Worm (Caenorhabditis elegans): ENCODE data around the gene K02A6.3.

The K02A6.3 gene

ce11 chrX:8238639-8239055, 6.9 kb upstream of the K02A6.3 start (continued):
- TF ChIP-seq sox-4 (tag; optimal IDR thresholded peaks at IDR 0.05), result no peak
- TF ChIP-seq F16B12.6 (tag; optimal IDR thresholded peaks at IDR 0.05), result no peak
- peak; percentile 17 to 57 for TF ChIP-seq lsy-2 (tag; optimal IDR thresholded peaks at IDR 0.05)
- TF ChIP-seq isw-1 (GFP tag; IDR thresholded peaks at IDR 0.05), result no peak
- peak; percentile 54 for TF ChIP-seq nhr-47 (tag; optimal IDR thresholded peaks at IDR 0.05)
- TF ChIP-seq ces-1 (GFP tag; optimal IDR thresholded peaks at IDR 0.05), result no peak
- peak; percentile 85 for TF ChIP-seq nhr-20 (tag; optimal IDR thresholded peaks at IDR 0.05)
- TF ChIP-seq mef-2 (tag; optimal IDR thresholded peaks at IDR 0.05), result no peak
- no peak for TF ChIP-seq aly-2 (tag; optimal IDR thresholded peaks at IDR 0.05)
- no peak for TF ChIP-seq fkh-8 (tag; optimal IDR thresholded peaks at IDR 0.05)
- no peak for TF ChIP-seq hlh-17 (GFP tag; optimal IDR thresholded peaks at IDR 0.05; ENCODE audit: borderline replicate concordance)
- TF ChIP-seq ceh-90 (tag; optimal IDR thresholded peaks at IDR 0.05), result no peak
- no peak for TF ChIP-seq nhr-11 (tag; optimal IDR thresholded peaks at IDR 0.05)
- no peak for TF ChIP-seq ceh-8 (GFP tag; optimal IDR thresholded peaks at IDR 0.05)
- TF ChIP-seq hlh-4 (tag; optimal IDR thresholded peaks at IDR 0.05), result no peak
- peak; percentile 91 for TF ChIP-seq grh-1 (GFP tag; IDR thresholded peaks at IDR 0.05)
- no peak for TF ChIP-seq Y116A8C.19 (tag; optimal IDR thresholded peaks at IDR 0.05; ENCODE audit: borderline replicate concordance)
- peak; percentile 38 for TF ChIP-seq tlp-1 (tag; optimal IDR thresholded peaks at IDR 0.05)
- TF ChIP-seq pax-3 (tag; optimal IDR thresholded peaks at IDR 0.05), result no peak
- no peak for TF ChIP-seq swsn-7 (tag; optimal IDR thresholded peaks at IDR 0.05)
- no peak for TF ChIP-seq rnt-1 (tag; optimal IDR thresholded peaks at IDR 0.05)
- no peak for TF ChIP-seq nhr-84 (tag; optimal IDR thresholded peaks at IDR 0.05)
- no peak for TF ChIP-seq egl-27 (tag; optimal IDR thresholded peaks at IDR 0.05)
- peak; percentile 65 for TF ChIP-seq tbx-2 (tag; optimal IDR thresholded peaks at IDR 0.05)
- TF ChIP-seq ztf-11 (tag; optimal IDR thresholded peaks at IDR 0.05), result no peak
- peak; percentile 7 for TF ChIP-seq lin-13 (GFP tag; optimal IDR thresholded peaks at IDR 0.05)
- TF ChIP-seq nhr-76 (tag; optimal IDR thresholded peaks at IDR 0.05), result no peak
- no peak for TF ChIP-seq ama-1 (optimal IDR thresholded peaks at IDR 0.05)
- no peak for TF ChIP-seq xbp-1 (tag; optimal IDR thresholded peaks at IDR 0.05)
- TF ChIP-seq C04F5.9 (tag; optimal IDR thresholded peaks at IDR 0.05), result no peak
- TF ChIP-seq lin-15B (tag; optimal IDR thresholded peaks at IDR 0.05), result no peak
- TF ChIP-seq vab-15 (tag; optimal IDR thresholded peaks at IDR 0.05), result peak; percentile 66

DNA sequence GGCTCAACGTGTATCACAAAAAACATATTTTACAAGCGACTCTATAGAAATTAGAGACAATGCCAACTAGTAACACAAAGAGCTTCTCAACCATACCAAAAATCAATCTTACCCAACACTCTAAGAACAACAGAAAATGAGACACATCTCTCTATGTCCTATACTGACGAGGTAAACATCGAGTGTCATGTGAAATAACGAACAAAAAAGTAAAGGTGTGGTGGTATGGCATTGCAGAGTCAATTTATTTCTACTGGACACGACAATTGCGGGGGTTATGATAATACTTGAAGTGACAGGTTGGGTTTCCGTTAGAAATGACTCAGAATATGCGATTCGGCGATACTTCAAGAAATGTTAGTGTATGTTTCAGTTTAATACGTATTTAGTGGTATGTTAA, 4.8 kb upstream of the K02A6.3 start:
- TF ChIP-seq lin-35 (GFP tag; optimal IDR thresholded peaks at IDR 0.05) (peak in 1 of 2 experiments; percentile 43), nhr-12 (tag; optimal IDR thresholded peaks at IDR 0.05) (no peak), nhr-237 (tag; optimal IDR thresholded peaks at IDR 0.05) (no peak), elt-3 (tag; optimal IDR thresholded peaks at IDR 0.05) (peak in 1 of 6 experiments; percentile 25), grh-1 (GFP tag; IDR thresholded peaks at IDR 0.05) (no peak), alr-1 (tag; optimal IDR thresholded peaks at IDR 0.05; ENCODE audit: borderline replicate concordance) (no peak), lir-3 (tag; optimal IDR thresholded peaks at IDR 0.05; ENCODE audit: poor library complexity) (no peak)

- TF ChIP-seq nhr-47 (tag; optimal IDR thresholded peaks at IDR 0.05) (peak; percentile 72), nhr-20 (tag; optimal IDR thresholded peaks at IDR 0.05) (peak; percentile 92), ztf-4 (tag; optimal IDR thresholded peaks at IDR 0.05) (peak; percentile 7), elt-3 (tag; optimal IDR thresholded peaks at IDR 0.05) (peak in 4 of 6 experiments; percentile 71 to 84 (median 77)), nhr-85 (tag) (peak; percentile 98), tbx-2 (tag; optimal IDR thresholded peaks at IDR 0.05) (peak; percentile 53), nhr-90 (tag; optimal IDR thresholded peaks at IDR 0.05; ENCODE audit: poor library complexity) (peak; percentile 80), ces-1 (GFP tag; optimal IDR thresholded peaks at IDR 0.05) (no peak), irx-1 (tag; optimal IDR thresholded peaks at IDR 0.05) (peak; percentile 17), fkh-10 (GFP tag; optimal IDR thresholded peaks at IDR 0.05) (no peak), pag-3 (tag; optimal IDR thresholded peaks at IDR 0.05; ENCODE audit: borderline replicate concordance, insufficient read depth) (peak; percentile 47), dsc-1 (tag; optimal IDR thresholded peaks at IDR 0.05) (peak; percentile 57), lsy-2 (tag; optimal IDR thresholded peaks at IDR 0.05) (peak; percentile 41 to 61), snu-23 (GFP tag; optimal IDR thresholded peaks at IDR 0.05) (peak; percentile 90), snpc-4 (tag; optimal IDR thresholded peaks at IDR 0.05) (peak; percentile 10), pqm-1 (tag; optimal IDR thresholded peaks at IDR 0.05) (no peak), F16B12.6 (tag; optimal IDR thresholded peaks at IDR 0.05) (no peak), skn-1 (tag; optimal IDR thresholded peaks at IDR 0.05) (peak; percentile 89), jun-1 (tag; optimal IDR thresholded peaks at IDR 0.05) (no peak), unc-98 (GFP tag; IDR thresholded peaks at IDR 0.05) (no peak), lin-35 (GFP tag; optimal IDR thresholded peaks at IDR 0.05) (peak; percentile 47 to 78)
Measured at ce11 chrX:8235994-8236393, 4.3 kb upstream of the K02A6.3 start, which contains the start of gene M60.4. Gene M60.4, minus strand, starts transcription at chrX:8236314.

Measured in whole organism, L1 larva.